Worm (Caenorhabditis elegans) whole organism, midembryonic: ENCODE measurements around the gene Y38F2AR.12.

ENCODE experiments used
- T22C8.4 ChIP-seq: fragments of 200-800 bp; sonication (Bioruptor generic); IDR thresholded peaks from 2 replicates; pipeline ENCODE4 v1.3.6; 2022; ENCODE audit warnings: missing genetic modification characterization, missing compliant biosample characterization
- flt-1 ChIP-seq: fragments of 200-800 bp; sonication (Bioruptor generic); IDR thresholded peaks from 2 replicates; pipeline ENCODE4 v1.3.6; 2022; ENCODE audit warnings: missing genetic modification characterization, missing compliant biosample characterization
- med-1 ChIP-seq: sonication (generic microtip); optimal IDR thresholded peaks from 2 replicates; lab custom pipeline; 2017; ENCODE audit warnings: missing genetic modification characterization, mild to moderate bottlenecking, missing compliant biosample characterization, antibody characterized with exemption, missing genetic modification reagents; ENCODE audit not compliant: insufficient read depth

ce11 chrIV:2390251-2390672, 22.0 kb downstream of the Y38F2AR.12 start:
- TF ChIP-seq T22C8.4 (GFP tag; lab: Robert Waterston, UW) (no peak), med-1 (no peak), flt-1 (no peak)
